Worm (Caenorhabditis elegans) whole organism, early embryonic: Measurements from ENCODE around the gene srbc-6.

ENCODE experiments used
- B0310.2 ChIP-seq: sonication (generic microtip); optimal IDR thresholded peaks from 2 replicates; lab custom pipeline; 2016; ENCODE audit warnings: mild to moderate bottlenecking, missing genetic modification characterization, missing compliant biosample characterization
- F13C5.2 ChIP-seq: sonication (generic microtip); optimal IDR thresholded peaks from 2 replicates; lab custom pipeline; 2017; ENCODE audit warnings: mild to moderate bottlenecking, missing genetic modification characterization, inconsistent platforms, missing compliant biosample characterization
- aly-1 ChIP-seq: sonication (generic microtip); optimal IDR thresholded peaks from 2 replicates; lab custom pipeline; 2016; ENCODE audit warnings: missing genetic modification characterization, missing compliant biosample characterization
- ama-1 ChIP-seq: fragments of 150-350 bp; optimal IDR thresholded peaks from 2 replicates; lab custom pipeline; 2014
- ceh-36 ChIP-seq: sonication (generic microtip); optimal IDR thresholded peaks from 2 replicates; lab custom pipeline; 2016; ENCODE audit warnings: missing genetic modification characterization, inconsistent platforms, missing compliant biosample characterization
- flt-1 ChIP-seq: fragments of 200-800 bp; sonication (Bioruptor generic); IDR thresholded peaks from 2 replicates; pipeline ENCODE4 v1.3.6; 2022; ENCODE audit warnings: missing genetic modification characterization, missing compliant biosample characterization
- hmg-4 ChIP-seq: fragments of 200-800 bp; sonication (Bioruptor generic); optimal IDR thresholded peaks from 2 replicates; lab custom pipeline; 2018; ENCODE audit warnings: mild to moderate bottlenecking, missing genetic modification characterization, missing compliant biosample characterization
- hnd-1 ChIP-seq: sonication (generic microtip); optimal IDR thresholded peaks from 2 replicates; lab custom pipeline; 2016; ENCODE audit warnings: missing genetic modification characterization, missing compliant biosample characterization
- pes-1 ChIP-seq: fragments of 200-800 bp; sonication (Bioruptor generic); IDR thresholded peaks from 2 replicates; pipeline ENCODE4 v1.3.6; 2022; ENCODE audit warnings: missing genetic modification reagents, missing genetic modification characterization, missing compliant biosample characterization
- sea-1 ChIP-seq: fragments of 200-800 bp; sonication (Bioruptor generic); conservative IDR thresholded peaks from 2 replicates; pipeline ENCODE4 v1.3.6; 2022; ENCODE audit warnings: missing genetic modification characterization, missing compliant biosample characterization
- tbx-11 ChIP-seq: fragments of 200-800 bp; sonication (Bioruptor generic); IDR thresholded peaks from 2 replicates; pipeline ENCODE4 v1.3.6; 2022; ENCODE audit warnings: missing genetic modification characterization, missing compliant biosample characterization
- tbx-37 ChIP-seq: fragments of 200-800 bp; sonication (Bioruptor generic); conservative IDR thresholded peaks from 2 replicates; pipeline ENCODE4 v1.3.6; 2022; ENCODE audit warnings: missing genetic modification reagents, missing genetic modification characterization, missing compliant biosample characterization

- TF ChIP-seq sea-1 (GFP tag; lab: Robert Waterston, UW) (no peak), ceh-36 (tag; lab: Kevin White, UChicago) (no peak), aly-1 (tag; lab: Kevin White, UChicago) (no peak), hmg-4 (no peak), hnd-1 (no peak), tbx-37 (GFP tag; lab: Robert Waterston, UW) (no peak), ama-1 (no peak), flt-1 (GFP tag; lab: Robert Waterston, UW) (no peak), F13C5.2 (tag; lab: Kevin White, UChicago) (no peak), B0310.2 (tag; lab: Kevin White, UChicago) (no peak), tbx-11 (no peak), pes-1 (GFP tag; lab: Robert Waterston, UW) (no peak)
Measured at ce11 chrV:3127670-3128069, 42.3 kb upstream of the srbc-6 start, which contains the start of gene Y73C8C.10.
